Worm (Caenorhabditis elegans) whole organism, L4 larva: Measurements from ENCODE around the gene sid-2.

ENCODE experiments used
- ama-1 ChIP-seq: fragments of 150-350 bp; optimal IDR thresholded peaks from 2 replicates; lab custom pipeline; 2014; ENCODE audit warnings: inconsistent platforms, mixed read lengths
- lin-13 ChIP-seq: fragments of 150-350 bp; optimal IDR thresholded peaks from 2 replicates; lab custom pipeline; 2014; ENCODE audit warnings: missing biosample characterization, missing genetic modification reagents, missing genetic modification characterization
- mxl-2 ChIP-seq: fragments of 200-800 bp; sonication (Bioruptor generic); conservative IDR thresholded peaks from 2 replicates; pipeline ENCODE4 v1.3.6; 2022; ENCODE audit warnings: missing genetic modification reagents, missing genetic modification characterization, missing compliant biosample characterization
- nhr-48 ChIP-seq: sonication (generic microtip); optimal IDR thresholded peaks from 2 replicates; lab custom pipeline; 2016; ENCODE audit warnings: mild to moderate bottlenecking, missing genetic modification characterization, missing compliant biosample characterization

ce11 chrIII:13654950-13655349 is 24.3 kb upstream of the sid-2 start:
- TF ChIP-seq ama-1 (lab: Kevin White, UChicago): no peak
- TF ChIP-seq mxl-2 (GFP tag; lab: Robert Waterston, UW): no peak
- TF ChIP-seq nhr-48: no peak
- TF ChIP-seq lin-13: no peak
